Worm (Caenorhabditis elegans) whole organism, L2 larva: Measurements from ENCODE around the gene C05E4.12.

Experiments
- C34F6.9 ChIP-seq: fragments of 150-350 bp; optimal IDR thresholded peaks from 2 replicates; lab custom pipeline; 2014; ENCODE audit warnings: missing biosample characterization, missing genetic modification characterization
- F13H6.1 ChIP-seq: sonication (generic microtip); optimal IDR thresholded peaks from 2 replicates; lab custom pipeline; 2016; ENCODE audit warnings: missing genetic modification characterization, missing compliant biosample characterization
- R02D3.7 ChIP-seq: fragments of 150-350 bp; optimal IDR thresholded peaks from 2 replicates; lab custom pipeline; 2014; ENCODE audit warnings: missing biosample characterization, missing genetic modification characterization
- Y55F3AM.14 ChIP-seq: fragments of 200-800 bp; sonication (Bioruptor generic); optimal IDR thresholded peaks from 2 replicates; lab custom pipeline; 2018; ENCODE audit warnings: mild to moderate bottlenecking, missing genetic modification characterization, missing compliant biosample characterization
- ZK546.5 ChIP-seq: sonication (generic microtip); optimal IDR thresholded peaks from 2 replicates; lab custom pipeline; 2017; ENCODE audit warnings: missing biosample characterization, missing genetic modification characterization
- alr-1 ChIP-seq: fragments of 150-350 bp; optimal IDR thresholded peaks from 2 replicates; lab custom pipeline; 2014; ENCODE audit warnings: missing biosample characterization, missing genetic modification characterization
- aly-2 ChIP-seq: fragments of 150-350 bp; optimal IDR thresholded peaks from 2 replicates; lab custom pipeline; 2014; ENCODE audit warnings: missing biosample characterization, missing genetic modification characterization
- ama-1 ChIP-seq: fragments of 150-350 bp; optimal IDR thresholded peaks from 2 replicates; lab custom pipeline; 2018; ENCODE audit warnings: inconsistent platforms
- blmp-1 ChIP-seq: sonication (generic microtip); optimal IDR thresholded peaks from 2 replicates; lab custom pipeline; 2017; ENCODE audit warnings: missing genetic modification characterization, mild to moderate bottlenecking, missing compliant biosample characterization, antibody characterized with exemption, moderate library complexity; ENCODE audit not compliant: insufficient read depth
- ceh-16 ChIP-seq: fragments of 150-350 bp; optimal IDR thresholded peaks from 2 replicates; lab custom pipeline; 2014; ENCODE audit warnings: missing biosample characterization, missing genetic modification characterization
- ceh-82 ChIP-seq: fragments of 150-350 bp; optimal IDR thresholded peaks from 2 replicates; lab custom pipeline; 2014; ENCODE audit warnings: missing biosample characterization, missing genetic modification characterization
- crh-2 ChIP-seq: sonication (generic microtip); optimal IDR thresholded peaks from 2 replicates; lab custom pipeline; 2017; ENCODE audit warnings: missing biosample characterization, missing genetic modification characterization
- dmd-4 ChIP-seq: sonication (generic microtip); optimal IDR thresholded peaks from 2 replicates; lab custom pipeline; 2017; ENCODE audit warnings: missing biosample characterization, missing genetic modification characterization
- egl-27 ChIP-seq: sonication (generic microtip); optimal IDR thresholded peaks from 3 replicates; lab custom pipeline; 2017; ENCODE audit warnings: missing biosample characterization, missing genetic modification reagents, missing genetic modification characterization
- elt-1 ChIP-seq: fragments of 150-350 bp; optimal IDR thresholded peaks from 2 replicates; lab custom pipeline; 2014; ENCODE audit warnings: missing biosample characterization, missing genetic modification characterization
- elt-3 ChIP-seq: sonication (generic microtip); optimal IDR thresholded peaks from 2 replicates; lab custom pipeline; 2017; ENCODE audit warnings: missing biosample characterization, missing genetic modification characterization
- fos-1 ChIP-seq: fragments of 150-350 bp; optimal IDR thresholded peaks from 2 replicates; lab custom pipeline; 2014; ENCODE audit warnings: missing biosample characterization, missing genetic modification characterization
- gmeb-1 ChIP-seq: fragments of 150-350 bp; optimal IDR thresholded peaks from 2 replicates; lab custom pipeline; 2014; ENCODE audit warnings: missing biosample characterization, missing genetic modification characterization
- lin-11 ChIP-seq: fragments of 150-350 bp; sonication (generic microtip); optimal IDR thresholded peaks from 2 replicates; lab custom pipeline; 2014; ENCODE audit warnings: missing biosample characterization, missing genetic modification characterization, inconsistent platforms, mixed read lengths
- lin-13 ChIP-seq: fragments of 150-350 bp; optimal IDR thresholded peaks from 2 replicates; lab custom pipeline; 2014; ENCODE audit warnings: missing biosample characterization, missing genetic modification reagents, missing genetic modification characterization
- lin-39 ChIP-seq: fragments of 150-350 bp; optimal IDR thresholded peaks from 2 replicates; lab custom pipeline; 2014; ENCODE audit warnings: missing biosample characterization, missing genetic modification reagents, missing genetic modification characterization
- mab-5 ChIP-seq: fragments of 150-350 bp; optimal IDR thresholded peaks from 2 replicates; lab custom pipeline; 2014; ENCODE audit warnings: missing biosample characterization, missing genetic modification characterization
- mbf-1 ChIP-seq: sonication (generic microtip); optimal IDR thresholded peaks from 2 replicates; lab custom pipeline; 2017; ENCODE audit warnings: missing biosample characterization, missing genetic modification characterization
- mdl-1 ChIP-seq, 2 experiments: fragments of 150-350 bp in 1 of 2; sonication (generic microtip) in 1 of 2; optimal IDR thresholded peaks; 2 replicates each; lab custom pipeline; 2017; ENCODE audit warnings: missing biosample characterization in 2 of 2, missing genetic modification characterization in 2 of 2
- nhr-10 ChIP-seq: sonication (generic microtip); optimal IDR thresholded peaks from 2 replicates; lab custom pipeline; 2017; ENCODE audit warnings: missing biosample characterization, missing genetic modification characterization
- nhr-11 ChIP-seq: fragments of 150-350 bp; optimal IDR thresholded peaks from 2 replicates; lab custom pipeline; 2014; ENCODE audit warnings: missing biosample characterization, missing genetic modification characterization
- nhr-12 ChIP-seq: fragments of 150-350 bp; optimal IDR thresholded peaks from 2 replicates; lab custom pipeline; 2014; ENCODE audit warnings: missing biosample characterization, missing genetic modification characterization
- nhr-129 ChIP-seq: fragments of 150-350 bp; optimal IDR thresholded peaks from 2 replicates; lab custom pipeline; 2014; ENCODE audit warnings: missing biosample characterization, missing genetic modification characterization
- nhr-21 ChIP-seq: fragments of 150-350 bp; optimal IDR thresholded peaks from 2 replicates; lab custom pipeline; 2014; ENCODE audit warnings: missing biosample characterization, missing genetic modification characterization
- nhr-23 ChIP-seq: fragments of 150-350 bp; optimal IDR thresholded peaks from 2 replicates; lab custom pipeline; 2014; ENCODE audit warnings: missing biosample characterization, missing genetic modification reagents, missing genetic modification characterization
- nhr-237 ChIP-seq: fragments of 150-350 bp; optimal IDR thresholded peaks from 2 replicates; lab custom pipeline; 2014; ENCODE audit warnings: missing biosample characterization, missing genetic modification characterization
- nhr-25 ChIP-seq: fragments of 150-350 bp; sonication (generic microtip); optimal IDR thresholded peaks from 3 replicates; lab custom pipeline; 2014; ENCODE audit warnings: missing biosample characterization, missing genetic modification characterization
- nhr-6 ChIP-seq: fragments of 150-350 bp; optimal IDR thresholded peaks from 2 replicates; lab custom pipeline; 2014; ENCODE audit warnings: missing biosample characterization, missing genetic modification characterization
- nhr-77 ChIP-seq: fragments of 150-350 bp; optimal IDR thresholded peaks from 2 replicates; lab custom pipeline; 2014; ENCODE audit warnings: missing biosample characterization, missing genetic modification characterization
- peb-1 ChIP-seq: fragments of 150-350 bp; optimal IDR thresholded peaks from 2 replicates; lab custom pipeline; 2014; ENCODE audit warnings: missing biosample characterization, missing genetic modification characterization
- sem-4 ChIP-seq: fragments of 150-350 bp; optimal IDR thresholded peaks from 2 replicates; lab custom pipeline; 2014; ENCODE audit warnings: missing biosample characterization, missing genetic modification reagents, missing genetic modification characterization
- skn-1 ChIP-seq: sonication (generic microtip); optimal IDR thresholded peaks from 2 replicates; lab custom pipeline; 2017; ENCODE audit warnings: missing biosample characterization, missing genetic modification characterization
- sma-3 ChIP-seq: sonication (generic microtip); optimal IDR thresholded peaks from 2 replicates; lab custom pipeline; 2016; ENCODE audit warnings: missing genetic modification reagents, missing genetic modification characterization, missing compliant biosample characterization
- sma-9 ChIP-seq, 2 experiments: fragments of 150-350 bp in 1 of 2; sonication (generic microtip) in 1 of 2; optimal IDR thresholded peaks; 2 replicates each; lab custom pipeline; 2014 to 2016; ENCODE audit warnings: missing genetic modification characterization in 2 of 2, mild to moderate bottlenecking in 1 of 2, missing biosample characterization in 1 of 2, missing compliant biosample characterization in 1 of 2, missing genetic modification reagents in 1 of 2, moderate library complexity in 1 of 2
- snpc-4 ChIP-seq: fragments of 150-350 bp; optimal IDR thresholded peaks from 2 replicates; lab custom pipeline; 2014; ENCODE audit warnings: missing biosample characterization, missing genetic modification characterization
- unc-39 ChIP-seq: fragments of 150-350 bp; optimal IDR thresholded peaks from 2 replicates; lab custom pipeline; 2014; ENCODE audit warnings: missing biosample characterization, missing genetic modification characterization
- unc-55 ChIP-seq: fragments of 150-350 bp; sonication (generic microtip); optimal IDR thresholded peaks from 3 replicates; lab custom pipeline; 2014; ENCODE audit warnings: missing biosample characterization, missing genetic modification reagents, missing genetic modification characterization
- unc-62 ChIP-seq: fragments of 150-350 bp; optimal IDR thresholded peaks from 2 replicates; lab custom pipeline; 2014; ENCODE audit warnings: missing biosample characterization, missing genetic modification reagents, missing genetic modification characterization
- ztf-1 ChIP-seq: fragments of 200-800 bp; sonication (Bioruptor generic); conservative IDR thresholded peaks from 2 replicates; pipeline ENCODE4 v1.3.6; 2022; ENCODE audit warnings: missing genetic modification characterization, missing compliant biosample characterization
- ztf-11 ChIP-seq: sonication (generic microtip); optimal IDR thresholded peaks from 2 replicates; lab custom pipeline; 2017; ENCODE audit warnings: missing biosample characterization, missing genetic modification characterization
- ztf-4 ChIP-seq: fragments of 150-350 bp; optimal IDR thresholded peaks from 2 replicates; lab custom pipeline; 2014; ENCODE audit warnings: missing biosample characterization, missing genetic modification characterization

The C05E4.12 gene

ce11 chrV:724946-725806, 36.6 kb downstream of the C05E4.12 start (continued):
- TF ChIP-seq nhr-77 (tag; lab: Kevin White, UChicago), result no peak
- TF ChIP-seq Y55F3AM.14 (GFP tag; lab: Kevin White, UChicago), result peak; percentile 14
- TF ChIP-seq R02D3.7 (tag; lab: Kevin White, UChicago), result no peak
- no peak for TF ChIP-seq lin-39 (tag; lab: Kevin White, UChicago)
- peak; percentile 16 for TF ChIP-seq nhr-21 (tag; lab: Kevin White, UChicago)
- no peak for TF ChIP-seq nhr-25 (tag; lab: Kevin White, UChicago)
- TF ChIP-seq crh-2, result no peak
- peak; percentile 41 for TF ChIP-seq sma-9 (GFP tag; optimal IDR thresholded peaks at IDR 0.05; lab: Kevin White, UChicago)
- TF ChIP-seq sma-9 (tag; optimal IDR thresholded peaks at IDR 0.05; lab: Kevin White, UChicago), result no peak
- TF ChIP-seq nhr-129, result peak; percentile 35
- TF ChIP-seq sma-3 (GFP tag; lab: Kevin White, UChicago), result no peak

- TF ChIP-seq sma-3 (GFP tag; lab: Kevin White, UChicago), result peak; percentile 31
- no peak for TF ChIP-seq unc-55 (GFP tag; lab: Kevin White, UChicago)
Measured at ce11 chrV:724470-724890, 37.3 kb downstream of the C05E4.12 start.

- TF ChIP-seq unc-39 (tag; lab: Kevin White, UChicago) (no peak), C34F6.9 (tag; lab: Kevin White, UChicago) (peak; percentile 32), fos-1 (no peak), mab-5 (tag; lab: Kevin White, UChicago) (no peak), sem-4 (tag; lab: Kevin White, UChicago) (peak; percentile 8), nhr-10 (tag; lab: Kevin White, UChicago) (no peak), nhr-21 (tag; lab: Kevin White, UChicago) (peak; percentile 95), nhr-77 (tag; lab: Kevin White, UChicago) (no peak), ceh-16 (no peak), nhr-237 (tag; lab: Kevin White, UChicago) (no peak), mbf-1 (no peak), mdl-1 (tag; optimal IDR thresholded peaks at IDR 0.05; lab: Kevin White, UChicago) (no peak), blmp-1 (tag; lab: Kevin White, UChicago) (peak; percentile 73), egl-27 (tag; lab: Kevin White, UChicago) (no peak), nhr-23 (tag; lab: Kevin White, UChicago) (no peak), dmd-4 (tag; lab: Kevin White, UChicago) (no peak), elt-1 (tag; lab: Kevin White, UChicago) (no peak), F13H6.1 (tag; lab: Kevin White, UChicago) (peak; percentile 71), alr-1 (no peak), ZK546.5 (tag; lab: Kevin White, UChicago) (peak; percentile 17), crh-2 (peak; percentile 85), R02D3.7 (tag; lab: Kevin White, UChicago) (no peak), lin-13 (peak; percentile 53), nhr-129 (peak; percentile 88), elt-3 (tag; lab: Kevin White, UChicago) (no peak), skn-1 (tag; lab: Kevin White, UChicago) (no peak), ztf-11 (tag; lab: Kevin White, UChicago) (no peak), snpc-4 (peak; percentile 37), nhr-25 (tag; lab: Kevin White, UChicago) (peak; percentile 89), unc-55 (GFP tag; lab: Kevin White, UChicago) (no peak), ztf-1 (GFP tag; lab: Robert Waterston, UW) (0 out of 2 replicates have a peak, but pooled peaks have one; percentile 18), nhr-11 (no peak), sma-9 (GFP tag; optimal IDR thresholded peaks at IDR 0.05; lab: Kevin White, UChicago) (peak; percentile 77), sma-9 (tag; optimal IDR thresholded peaks at IDR 0.05; lab: Kevin White, UChicago) (no peak), gmeb-1 (peak; percentile 46), nhr-12 (tag; lab: Kevin White, UChicago) (no peak), ztf-4 (tag; lab: Kevin White, UChicago) (peak; percentile 89), nhr-6 (tag; lab: Kevin White, UChicago) (peak; percentile 63), aly-2 (tag; lab: Kevin White, UChicago) (peak; percentile 5), Y55F3AM.14 (GFP tag; lab: Kevin White, UChicago) (peak; percentile 90), ama-1 (lab: Kevin White, UChicago) (peak; percentile 98), unc-62 (no peak), lin-39 (tag; lab: Kevin White, UChicago) (no peak), lin-11 (tag; lab: Kevin White, UChicago) (no peak), peb-1 (no peak), ceh-82 (tag; lab: Kevin White, UChicago) (no peak)
Measured at ce11 chrV:723895-724352, 37.9 kb downstream of the C05E4.12 start, which contains the start of gene fbxb-72. TSS of gene fbxb-72 (minus strand) at chrV:723952.
